Worm (Caenorhabditis elegans) whole organism, L4 larva: ENCODE results near the gene srz-6.

Source experiments
- hlh-11 ChIP-seq: fragments of 200-800 bp; sonication (Bioruptor generic); optimal IDR thresholded peaks from 2 replicates; lab custom pipeline; 2018; ENCODE audit warnings: mild to moderate bottlenecking, missing genetic modification characterization, missing compliant biosample characterization
- mdt-29 ChIP-seq: fragments of 200-800 bp; sonication (Bioruptor generic); IDR thresholded peaks from 2 replicates; pipeline ENCODE4 v1.3.6; 2022; ENCODE audit warnings: missing genetic modification reagents, missing genetic modification characterization, missing compliant biosample characterization

ce11 chrII:12471138-12471855 lies 20.7 kb upstream of the srz-6 start, which contains the start of the genes F15A4.5 and phat-8:
- TF ChIP-seq hlh-11 (tag; lab: Kevin White, UChicago) = no peak
- TF ChIP-seq mdt-29 (GFP tag; lab: Robert Waterston, UW) = no peak
